Worm (Caenorhabditis elegans): ENCODE results near the gene ndua-5.

ce11 chrIV:9511221-9511638, 13.5 kb downstream of the ndua-5 start:
- peak; percentile 90 for TF ChIP-seq nfya-1 (tag; optimal IDR thresholded peaks at IDR 0.05; ENCODE audit: insufficient read depth)
- TF ChIP-seq nhr-23 (tag; optimal IDR thresholded peaks at IDR 0.05): peak; percentile 73
- TF ChIP-seq nhr-67 (tag; optimal IDR thresholded peaks at IDR 0.05): no peak
- TF ChIP-seq nhr-76 (tag; optimal IDR thresholded peaks at IDR 0.05): peak; percentile 55
- TF ChIP-seq mdl-1 (tag; optimal IDR thresholded peaks at IDR 0.05): peak; percentile 47
- TF ChIP-seq nhr-25 (tag; optimal IDR thresholded peaks at IDR 0.05): peak; percentile 92
- TF ChIP-seq fkh-2 (tag; optimal IDR thresholded peaks at IDR 0.05): no peak
- no peak for TF ChIP-seq nhr-237 (tag; optimal IDR thresholded peaks at IDR 0.05)
